Fruit fly (Drosophila melanogaster) whole organism, wandering third instar larva: ENCODE data around the gene nmo.
A peak's percentile ranks its signal among the peaks of the same experiment; 100 is the strongest.

Experiments used
- Abd-B ChIP-seq: fragments of >200 bp; optimal IDR thresholded peaks from 2 replicates; lab custom pipeline; 2017; ENCODE audit warnings: missing biosample characterization, missing genetic modification characterization
- CrebA ChIP-seq: fragments of 200-800 bp; sonication (Bioruptor generic); optimal IDR thresholded peaks from 2 replicates; lab custom pipeline; 2016; ENCODE audit warnings: missing biosample characterization, mild to moderate bottlenecking, missing genetic modification characterization, borderline replicate concordance
- Dfd ChIP-seq: fragments of >200 bp; optimal IDR thresholded peaks from 2 replicates; lab custom pipeline; 2017; ENCODE audit warnings: missing biosample characterization, missing genetic modification characterization
- Hnf4 ChIP-seq: fragments of 200-800 bp; sonication (Bioruptor generic); optimal IDR thresholded peaks from 2 replicates; lab custom pipeline; 2016; ENCODE audit warnings: missing biosample characterization, mild to moderate bottlenecking, missing genetic modification characterization
- Hr78 ChIP-seq: fragments of >200 bp; optimal IDR thresholded peaks from 2 replicates; lab custom pipeline; 2017; ENCODE audit warnings: missing biosample characterization, missing genetic modification characterization
- Myc ChIP-seq: fragments of >200 bp; optimal IDR thresholded peaks from 2 replicates; lab custom pipeline; 2017
- Rel ChIP-seq, 2 experiments: fragments of 200-800 bp; sonication (Bioruptor generic) in 1 of 2; optimal IDR thresholded peaks; 2 replicates in 1 of 2; 3 replicates in 1 of 2; lab custom pipeline; 2016 to 2019; ENCODE audit warnings: mild to moderate bottlenecking in 2 of 2, missing biosample characterization in 2 of 2, missing genetic modification characterization in 2 of 2, moderate library complexity in 1 of 2
- Sp1 ChIP-seq: fragments of 200-800 bp; sonication (Bioruptor generic); optimal IDR thresholded peaks from 3 replicates; lab custom pipeline; 2019; ENCODE audit warnings: missing biosample characterization, mild to moderate bottlenecking, missing genetic modification characterization, moderate library complexity
- Vsx2 ChIP-seq: fragments of 200-300, 225-300 bp; sonication (Bioruptor generic); optimal IDR thresholded peaks from 2 replicates; lab custom pipeline; 2018; ENCODE audit warnings: missing biosample characterization, missing genetic modification characterization; ENCODE audit not compliant: partially characterized antibody
- br ChIP-seq: fragments of 200-800 bp; sonication (Bioruptor generic); optimal IDR thresholded peaks from 2 replicates; lab custom pipeline; 2016; ENCODE audit warnings: missing biosample characterization, missing genetic modification characterization
- dl ChIP-seq, 2 experiments: fragments of 175-275, 200-275 bp in 1 of 2; fragments of 200-275 bp in 1 of 2; sonication (Bioruptor generic); optimal IDR thresholded peaks; lab custom pipeline; 2018; ENCODE audit warnings: mild to moderate bottlenecking in 2 of 2, missing biosample characterization in 2 of 2, missing genetic modification characterization in 2 of 2, moderate library complexity in 2 of 2; ENCODE audit not compliant: partially characterized antibody in 2 of 2, insufficient read depth in 1 of 2
- dmrt93B ChIP-seq: fragments of 200-800 bp; sonication (Bioruptor generic); optimal IDR thresholded peaks from 2 replicates; lab custom pipeline; 2018; ENCODE audit warnings: missing biosample characterization, mild to moderate bottlenecking, missing genetic modification characterization
- dsf ChIP-seq: sonication (Bioruptor generic); optimal IDR thresholded peaks from 2 replicates; lab custom pipeline; 2016; ENCODE audit warnings: missing biosample characterization, missing genetic modification characterization, borderline replicate concordance
- ey ChIP-seq: fragments of 200-800 bp; sonication (Bioruptor generic); optimal IDR thresholded peaks from 2 replicates; lab custom pipeline; 2016; ENCODE audit warnings: missing biosample characterization, missing genetic modification characterization
- fru ChIP-seq: fragments of 200-800 bp; sonication (Bioruptor generic); optimal IDR thresholded peaks from 3 replicates; lab custom pipeline; 2016; ENCODE audit warnings: missing biosample characterization, mild to moderate bottlenecking, missing genetic modification characterization
- jim ChIP-seq: fragments of 175-275, 200-325 bp; sonication (Bioruptor generic); optimal IDR thresholded peaks from 2 replicates; lab custom pipeline; 2016; ENCODE audit warnings: missing biosample characterization, mild to moderate bottlenecking, missing genetic modification characterization
- pan ChIP-seq: fragments of >200 bp; optimal IDR thresholded peaks from 2 replicates; lab custom pipeline; 2017
- psq ChIP-seq: fragments of 200-800 bp; sonication (Bioruptor generic); optimal IDR thresholded peaks from 3 replicates; lab custom pipeline; 2017; ENCODE audit warnings: missing biosample characterization, mild to moderate bottlenecking, missing genetic modification characterization, moderate library complexity
- rgr ChIP-seq: fragments of 200-800 bp; sonication (Bioruptor generic); optimal IDR thresholded peaks from 3 replicates; lab custom pipeline; 2016; ENCODE audit warnings: missing biosample characterization, mild to moderate bottlenecking, missing genetic modification characterization
- sage ChIP-seq: fragments of 200-800 bp; sonication (Bioruptor generic); optimal IDR thresholded peaks from 2 replicates; lab custom pipeline; 2016; ENCODE audit warnings: missing biosample characterization, mild to moderate bottlenecking, missing genetic modification characterization
- sv ChIP-seq: fragments of 200-800 bp; sonication (Bioruptor generic); optimal IDR thresholded peaks from 3 replicates; lab custom pipeline; 2016; ENCODE audit warnings: missing biosample characterization, missing genetic modification characterization
- tai ChIP-seq: sonication (Bioruptor generic); optimal IDR thresholded peaks from 2 replicates; lab custom pipeline; 2016; ENCODE audit warnings: missing biosample characterization, missing genetic modification characterization
- usp ChIP-seq: fragments of >200 bp; optimal IDR thresholded peaks from 2 replicates; lab custom pipeline; 2017; ENCODE audit warnings: missing biosample characterization, missing genetic modification characterization
- woc ChIP-seq: sonication (Bioruptor generic); optimal IDR thresholded peaks from 2 replicates; lab custom pipeline; 2016; ENCODE audit warnings: missing biosample characterization, mild to moderate bottlenecking, missing genetic modification characterization

nmo gene

DNA sequence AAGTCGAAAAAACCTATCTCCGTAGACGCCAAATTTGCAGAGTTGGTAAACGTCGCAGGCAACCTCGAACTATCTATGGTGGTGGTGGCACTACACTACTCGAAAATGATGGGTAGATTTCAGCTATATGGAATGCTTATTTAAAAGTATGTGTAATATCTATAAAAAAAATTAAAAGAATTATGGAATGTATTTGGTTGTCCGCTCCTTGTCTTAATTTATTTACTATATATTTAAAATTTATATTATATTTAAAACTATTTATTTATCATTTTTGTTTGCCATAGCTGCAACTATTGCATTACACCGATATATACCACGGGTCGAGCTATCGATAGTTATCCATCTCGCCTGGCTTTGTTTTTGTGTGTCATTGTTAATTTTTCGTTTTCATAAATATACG, 2.8 kb upstream of the nmo start, which contains the start of the genes HP4 and CG8209 (continued):
- TF ChIP-seq Hr78 (GFP tag; lab: Kevin White, UChicago): no peak
- peak; percentile 1 for TF ChIP-seq Rel (GFP tag; optimal IDR thresholded peaks at IDR 0.05; lab: Kevin White, UChicago)
- TF ChIP-seq Rel (tag; optimal IDR thresholded peaks at IDR 0.05; lab: Kevin White, UChicago): peak; percentile 67
- TF ChIP-seq psq (GFP tag; lab: Kevin White, UChicago): peak; percentile 84
- TF ChIP-seq Hnf4: peak; percentile 77
- TF ChIP-seq usp (GFP tag; lab: Kevin White, UChicago): no peak
- peak; percentile 81 for TF ChIP-seq rgr (GFP tag; lab: Kevin White, UChicago)
- no peak for TF ChIP-seq pan
- TF ChIP-seq, all 38 proteins: peak for 21

DNA sequence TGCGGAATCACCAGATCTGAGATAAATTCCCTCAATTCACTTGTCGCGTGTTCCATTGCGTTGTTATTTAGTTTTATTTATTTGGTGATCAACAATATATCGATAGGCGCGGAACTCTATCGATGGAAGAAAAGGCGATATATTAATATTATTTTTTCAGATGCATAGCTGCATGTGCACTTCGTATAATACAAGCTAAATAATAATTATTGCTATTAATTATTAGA, 383 bp upstream of the nmo start, which contains the start of gene Pop4:
Gene Pop4, minus strand, starts transcription at position 101 of the 227 bp plus-strand sequence.
- TF ChIP-seq sage (GFP tag; lab: Kevin White, UChicago) (peak; percentile 45), Rel (GFP tag; optimal IDR thresholded peaks at IDR 0.05; lab: Kevin White, UChicago) (no peak), Rel (tag; optimal IDR thresholded peaks at IDR 0.05; lab: Kevin White, UChicago) (no peak)

DNA sequence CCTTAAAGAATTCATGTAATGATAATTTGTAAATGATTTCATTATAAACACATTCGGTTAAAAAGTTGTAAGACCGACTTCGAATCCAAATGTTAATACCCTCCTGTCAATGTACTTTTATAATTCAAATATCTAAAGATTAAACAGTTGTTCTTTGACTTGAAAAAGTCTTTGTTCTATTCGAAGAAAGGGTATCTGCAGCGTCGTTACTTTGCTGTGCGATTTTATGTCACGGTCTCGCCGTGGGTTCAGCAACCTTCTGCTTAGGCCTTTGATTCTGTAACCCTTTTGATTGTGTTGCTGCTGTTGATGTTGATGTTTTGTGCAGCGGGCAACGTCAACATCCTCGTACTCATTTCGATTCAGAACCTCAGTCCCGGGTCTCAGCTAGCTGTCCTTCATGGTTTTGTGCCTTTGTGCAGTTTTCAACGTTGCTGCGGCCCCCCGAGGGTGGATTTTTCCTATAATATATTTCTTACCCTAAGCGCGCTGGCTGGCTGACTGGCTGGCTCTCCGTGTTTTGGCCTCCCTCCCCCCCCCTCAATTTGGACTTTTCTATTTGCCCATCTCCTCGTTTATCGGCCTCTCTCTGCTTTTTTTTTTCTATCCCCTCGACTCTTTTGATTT, 2.5 kb downstream of the nmo start:
- TF ChIP-seq Dfd (GFP tag; lab: Kevin White, UChicago): peak; percentile 83
- peak; percentile 25 for TF ChIP-seq woc (GFP tag; lab: Kevin White, UChicago)
- TF ChIP-seq Sp1: no peak

DNA sequence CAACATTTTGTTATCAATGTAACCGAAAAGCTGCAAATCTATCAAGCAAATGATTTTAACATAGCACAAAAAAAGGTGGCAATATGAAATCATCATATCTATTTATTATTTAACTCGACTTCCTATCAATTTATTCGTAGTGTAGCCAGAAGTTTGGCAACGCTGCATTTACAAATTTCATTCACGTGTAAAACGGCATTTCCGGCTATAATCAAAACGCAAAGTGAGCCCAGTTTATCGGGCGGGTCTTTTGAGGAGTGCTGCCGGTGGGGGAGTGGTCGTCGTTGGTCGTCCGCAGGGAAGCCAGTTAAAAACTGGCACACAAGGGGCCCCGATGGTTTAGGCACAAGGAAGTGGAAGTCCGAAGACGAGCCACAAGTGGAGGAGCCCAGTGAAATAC, 3.1 kb downstream of the nmo start:
- peak; percentile 46 for TF ChIP-seq Dfd (GFP tag; lab: Kevin White, UChicago)
- TF ChIP-seq dl (GFP tag; optimal IDR thresholded peaks at IDR 0.05; lab: Kevin White, UChicago; ENCODE audit: insufficient read depth in 1 of 2, partially characterized antibody in 2 of 2): no peak
- TF ChIP-seq sv (GFP tag; lab: Kevin White, UChicago): no peak
- no peak for TF ChIP-seq ey

DNA sequence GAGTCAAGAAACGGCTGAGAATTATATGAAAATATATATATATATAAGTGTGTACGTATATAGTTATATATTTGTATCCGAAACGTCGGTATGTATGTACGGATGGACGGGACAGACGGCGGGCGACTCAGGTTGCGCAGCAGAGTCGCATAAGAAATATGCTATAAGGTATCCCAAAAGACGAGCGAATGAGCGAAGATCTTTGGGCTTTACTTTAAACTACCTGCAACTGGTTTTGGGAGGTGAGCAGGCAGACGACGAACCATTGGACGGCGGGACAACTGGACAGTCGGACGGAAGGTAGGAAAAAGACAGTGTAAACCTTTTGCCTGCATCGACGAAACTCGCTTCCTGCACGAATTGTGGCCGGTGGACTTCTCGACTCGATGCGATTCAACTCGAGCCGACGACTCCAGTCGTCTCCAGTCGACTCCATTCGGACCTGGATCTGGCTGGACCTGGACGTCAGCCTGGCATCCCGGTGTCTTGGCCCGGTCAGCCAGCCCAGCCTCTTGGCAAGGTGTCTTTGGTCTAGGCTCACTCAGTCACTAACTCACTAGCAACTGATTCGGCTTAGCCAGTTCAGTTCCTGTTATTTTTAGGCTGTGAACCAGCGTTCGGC, 4.9 kb downstream of the nmo start:
- TF ChIP-seq sage (GFP tag; lab: Kevin White, UChicago): no peak
- no peak for TF ChIP-seq Rel (GFP tag; optimal IDR thresholded peaks at IDR 0.05; lab: Kevin White, UChicago)
- peak; percentile 12 for TF ChIP-seq Rel (tag; optimal IDR thresholded peaks at IDR 0.05; lab: Kevin White, UChicago)

DNA sequence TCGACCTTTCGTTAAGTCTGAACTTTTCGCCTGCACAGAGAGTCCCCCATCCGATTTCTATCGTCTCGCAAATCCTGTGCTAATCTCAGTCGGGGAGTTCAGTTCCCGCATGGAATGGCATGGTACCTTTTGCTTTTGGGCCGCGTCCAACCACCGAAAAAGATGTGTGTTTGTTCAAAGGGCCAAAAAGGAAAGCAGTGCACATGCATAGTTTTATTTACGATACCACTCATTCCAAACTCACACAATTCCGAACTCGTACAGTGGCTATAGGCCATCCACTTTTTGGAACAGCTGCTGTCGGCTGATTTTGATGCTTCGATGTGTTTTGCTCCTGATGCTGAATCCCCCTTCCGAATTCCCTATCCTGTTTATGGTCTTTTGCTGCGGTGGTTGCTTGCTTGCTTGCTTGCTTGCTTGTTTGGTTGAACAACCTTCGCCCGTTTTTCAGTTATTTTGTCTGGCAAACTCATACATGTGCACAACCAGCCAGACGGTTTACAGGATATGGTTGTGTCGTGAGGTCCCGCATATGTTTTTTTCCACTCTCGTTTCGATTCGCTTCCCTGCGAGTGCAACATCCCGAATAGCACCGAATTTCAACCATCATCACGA, 5.9 kb downstream of the nmo start:
- peak; percentile 61 for TF ChIP-seq woc (GFP tag; lab: Kevin White, UChicago)
- TF ChIP-seq tai (GFP tag; lab: Kevin White, UChicago): no peak
- peak; percentile 14 for TF ChIP-seq psq (GFP tag; lab: Kevin White, UChicago)

DNA sequence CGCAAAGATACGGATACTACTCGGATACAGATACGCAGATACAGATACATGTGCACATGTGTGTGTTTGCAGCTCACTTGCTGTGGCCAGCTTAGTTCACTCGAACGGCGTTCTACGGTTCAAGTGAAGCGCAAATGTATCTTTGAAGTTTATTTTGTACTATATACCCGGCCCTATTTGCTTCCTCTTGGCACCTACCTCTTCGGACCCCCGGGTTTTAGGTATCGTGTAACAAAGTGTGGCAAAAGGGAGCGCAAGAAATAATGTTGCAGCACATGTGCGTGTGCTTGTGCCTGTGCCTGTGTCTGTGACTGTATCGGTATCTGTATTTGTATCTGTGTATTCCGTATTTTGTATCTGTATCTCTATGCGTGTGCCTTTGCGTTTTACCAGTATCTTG, 9.6 kb downstream of the nmo start:
- TF ChIP-seq rgr (GFP tag; lab: Kevin White, UChicago) (no peak), Abd-B (GFP tag; lab: Kevin White, UChicago) (no peak), dsf (GFP tag; lab: Kevin White, UChicago) (no peak), Vsx2 (GFP tag; lab: Kevin White, UChicago) (no peak), sv (GFP tag; lab: Kevin White, UChicago) (no peak), fru (GFP tag; lab: Kevin White, UChicago) (no peak), br (GFP tag; lab: Kevin White, UChicago) (no peak), dmrt93B (GFP tag; lab: Kevin White, UChicago) (no peak), tai (GFP tag; lab: Kevin White, UChicago) (no peak), jim (GFP tag; lab: Kevin White, UChicago) (no peak), Rel (GFP tag; optimal IDR thresholded peaks at IDR 0.05; lab: Kevin White, UChicago) (no peak), Rel (tag; optimal IDR thresholded peaks at IDR 0.05; lab: Kevin White, UChicago) (no peak), CrebA (GFP tag; lab: Kevin White, UChicago) (no peak), Myc (lab: Kevin White, UChicago) (no peak)
